Worm (Caenorhabditis elegans) whole organism, young adult: ENCODE results near the gene fat-6.

Experiments used
- C06A6.2 ChIP-seq: fragments of 200-800 bp; sonication (Bioruptor generic); conservative IDR thresholded peaks from 2 replicates; pipeline ENCODE4 v1.3.6; 2022; ENCODE audit warnings: missing genetic modification characterization, missing compliant biosample characterization
- ceh-79 ChIP-seq: sonication (generic microtip); optimal IDR thresholded peaks from 2 replicates; lab custom pipeline; 2017; ENCODE audit warnings: mild to moderate bottlenecking, missing genetic modification characterization, missing compliant biosample characterization
- pbrm-1 ChIP-seq: fragments of 200-800 bp; sonication (Bioruptor generic); IDR thresholded peaks from 2 replicates; pipeline ENCODE4 v1.3.6; 2022; ENCODE audit warnings: missing genetic modification reagents, missing genetic modification characterization, missing compliant biosample characterization
- rec-8 ChIP-seq, 2 experiments: sonication (generic microtip); optimal IDR thresholded peaks; 2 replicates each; lab custom pipeline; 2016; ENCODE audit warnings: mild to moderate bottlenecking in 2 of 2, missing genetic modification characterization in 2 of 2, missing genetic modification reagents in 2 of 2, missing genotype in 2 of 2, missing biosample characterization in 1 of 2, missing compliant biosample characterization in 1 of 2, moderate library complexity in 1 of 2
- repo-1 ChIP-seq: sonication (generic microtip); optimal IDR thresholded peaks from 2 replicates; lab custom pipeline; 2017; ENCODE audit warnings: mild to moderate bottlenecking, missing genetic modification characterization, missing compliant biosample characterization
- somi-1 ChIP-seq: fragments of 200-800 bp; sonication (Bioruptor generic); optimal IDR thresholded peaks from 2 replicates; lab custom pipeline; 2018; ENCODE audit warnings: mild to moderate bottlenecking, missing genetic modification characterization, missing compliant biosample characterization
- ztf-3 ChIP-seq: fragments of 200-800 bp; sonication (Bioruptor generic); optimal IDR thresholded peaks from 2 replicates; lab custom pipeline; 2018; ENCODE audit warnings: mild to moderate bottlenecking, missing genetic modification characterization, missing compliant biosample characterization

DNA sequence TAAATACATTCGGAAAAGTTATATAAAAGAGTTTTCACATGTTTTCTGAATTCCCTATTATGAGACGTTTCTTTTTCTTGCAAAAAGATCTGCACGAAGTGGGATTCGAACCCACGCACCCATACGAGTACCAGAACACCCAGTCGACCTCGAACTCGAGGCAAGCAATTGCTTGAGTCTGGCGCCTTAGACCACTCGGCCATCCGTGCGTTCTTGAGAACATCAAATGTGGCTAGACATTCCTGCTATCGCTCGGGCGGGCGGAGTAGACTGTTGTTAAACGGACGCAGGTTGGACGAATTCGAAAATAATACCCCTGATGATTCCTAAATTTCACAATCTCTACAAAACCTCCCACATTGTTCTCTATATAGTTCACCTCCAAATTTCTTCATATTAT lies 12.9 kb upstream of the fat-6 start:
- TF ChIP-seq pbrm-1 (GFP tag; lab: Robert Waterston, UW) (peak; percentile 78), repo-1 (tag; lab: Kevin White, UChicago) (no peak), somi-1 (GFP tag; lab: Kevin White, UChicago) (no peak), ceh-79 (tag; lab: Kevin White, UChicago) (no peak), C06A6.2 (no peak), ztf-3 (GFP tag; lab: Kevin White, UChicago) (no peak), rec-8 (tag; optimal IDR thresholded peaks at IDR 0.05; lab: Kevin White, UChicago) (peak; percentile 40 to 52)
